Worm (Caenorhabditis elegans) whole organism, young adult: Measurements from ENCODE around the gene T13A10.2.
"Not testable (repeated sequence)": the region's sequence is repeated elsewhere in the genome, so short reads cannot be mapped to it uniquely, and the experiment has no call there.

Source experiments
- B0035.1 ChIP-seq: sonication (generic microtip); optimal IDR thresholded peaks from 2 replicates; lab custom pipeline; 2016; ENCODE audit warnings: missing genetic modification characterization, mild to moderate bottlenecking, missing compliant biosample characterization, missing genotype, missing genetic modification reagents
- B0336.3 ChIP-seq: fragments of 200-800 bp; sonication (Bioruptor generic); IDR thresholded peaks from 2 replicates; pipeline ENCODE4 v1.3.6; 2022; ENCODE audit warnings: missing genetic modification characterization, missing compliant biosample characterization
- D2030.7 ChIP-seq: fragments of 200-800 bp; sonication (Bioruptor generic); IDR thresholded peaks from 2 replicates; pipeline ENCODE4 v1.3.6; 2022; ENCODE audit warnings: missing genetic modification reagents, missing genetic modification characterization, missing compliant biosample characterization
- F10E7.11 ChIP-seq: sonication (generic microtip); optimal IDR thresholded peaks from 2 replicates; lab custom pipeline; 2017; ENCODE audit warnings: mild to moderate bottlenecking, missing genetic modification characterization, moderate library complexity, missing compliant biosample characterization
- F23B12.7 ChIP-seq: sonication (generic microtip); optimal IDR thresholded peaks from 2 replicates; lab custom pipeline; 2017; ENCODE audit warnings: missing genetic modification characterization, mild to moderate bottlenecking, missing compliant biosample characterization, antibody characterized with exemption, moderate library complexity; ENCODE audit not compliant: insufficient read depth
- F33H1.4 ChIP-seq: fragments of 200-800 bp; sonication (Bioruptor generic); IDR thresholded peaks from 2 replicates; pipeline ENCODE4 v1.3.6; 2022; ENCODE audit warnings: missing genetic modification reagents, missing genetic modification characterization, missing compliant biosample characterization
- F37B4.10 ChIP-seq: fragments of 200-800 bp; sonication (Bioruptor generic); IDR thresholded peaks from 2 replicates; pipeline ENCODE4 v1.3.6; 2022; ENCODE audit warnings: missing genetic modification characterization, missing compliant biosample characterization
- F49E8.2 ChIP-seq: sonication (generic microtip); optimal IDR thresholded peaks from 3 replicates; lab custom pipeline; 2017; ENCODE audit warnings: missing genetic modification characterization, mild to moderate bottlenecking, missing compliant biosample characterization, antibody characterized with exemption, moderate library complexity; ENCODE audit not compliant: insufficient read depth
- T07F8.4 ChIP-seq: sonication (generic microtip); optimal IDR thresholded peaks from 2 replicates; lab custom pipeline; 2016; ENCODE audit warnings: mild to moderate bottlenecking, missing genetic modification characterization, moderate library complexity, missing compliant biosample characterization
- Y53G8AR.9 ChIP-seq: fragments of 200-800 bp; sonication (Bioruptor generic); conservative IDR thresholded peaks from 2 replicates; pipeline ENCODE4 v1.3.6; 2022; ENCODE audit warnings: missing genetic modification reagents, missing genetic modification characterization, missing compliant biosample characterization
- atf-7 ChIP-seq: sonication (generic microtip); optimal IDR thresholded peaks from 2 replicates; lab custom pipeline; 2017; ENCODE audit warnings: mild to moderate bottlenecking, missing genetic modification characterization, missing compliant biosample characterization
- attf-3 ChIP-seq: fragments of 200-800 bp; sonication (Bioruptor generic); conservative IDR thresholded peaks from 2 replicates; pipeline ENCODE4 v1.3.6; 2022; ENCODE audit warnings: missing genetic modification reagents, missing genetic modification characterization, missing compliant biosample characterization
- attf-5 ChIP-seq: fragments of 200-800 bp; sonication (Bioruptor generic); optimal IDR thresholded peaks from 2 replicates; lab custom pipeline; 2018; ENCODE audit warnings: mild to moderate bottlenecking, missing genetic modification characterization, missing compliant biosample characterization
- attf-6 ChIP-seq: fragments of 200-800 bp; sonication (Bioruptor generic); IDR thresholded peaks from 2 replicates; pipeline ENCODE4 v1.3.6; 2022; ENCODE audit warnings: missing genetic modification reagents, missing genetic modification characterization, missing compliant biosample characterization
- ccch-3 ChIP-seq: fragments of 200-800 bp; sonication (Bioruptor generic); optimal IDR thresholded peaks from 2 replicates; lab custom pipeline; 2018; ENCODE audit warnings: mild to moderate bottlenecking, missing genetic modification characterization, missing compliant biosample characterization
- cebp-1 ChIP-seq, 2 experiments: fragments of 200-800 bp in 1 of 2; sonication (Bioruptor generic) in 1 of 2; sonication (generic microtip) in 1 of 2; IDR thresholded peaks in 1 of 2; optimal IDR thresholded peaks in 1 of 2; 2 replicates each; pipeline versions ENCODE4 v1.3.6 to Lab custom; 2017 to 2022; ENCODE audit warnings: missing compliant biosample characterization in 2 of 2, missing genetic modification characterization in 2 of 2, mild to moderate bottlenecking in 1 of 2, missing genetic modification reagents in 1 of 2, moderate library complexity in 1 of 2
- ceh-27 ChIP-seq: fragments of 200-800 bp; sonication (Bioruptor generic); optimal IDR thresholded peaks from 2 replicates; lab custom pipeline; 2018; ENCODE audit warnings: mild to moderate bottlenecking, missing genetic modification characterization, moderate library complexity, missing compliant biosample characterization
- ceh-79 ChIP-seq: sonication (generic microtip); optimal IDR thresholded peaks from 2 replicates; lab custom pipeline; 2017; ENCODE audit warnings: mild to moderate bottlenecking, missing genetic modification characterization, missing compliant biosample characterization
- die-1 ChIP-seq: sonication (generic microtip); optimal IDR thresholded peaks from 2 replicates; lab custom pipeline; 2016; ENCODE audit warnings: missing genotype, mild to moderate bottlenecking, missing genetic modification characterization, missing compliant biosample characterization
- efl-1 ChIP-seq: fragments of 150-350 bp; optimal IDR thresholded peaks from 2 replicates; lab custom pipeline; 2014; ENCODE audit warnings: missing biosample characterization, missing genetic modification reagents, missing genetic modification characterization
- egrh-3 ChIP-seq: fragments of 200-800 bp; sonication (Bioruptor generic); IDR thresholded peaks from 2 replicates; pipeline ENCODE4 v1.3.6; 2022; ENCODE audit warnings: missing genetic modification reagents, missing genetic modification characterization, missing compliant biosample characterization
- fkh-3 ChIP-seq: sonication (generic microtip); optimal IDR thresholded peaks from 2 replicates; lab custom pipeline; 2016; ENCODE audit warnings: mild to moderate bottlenecking, missing genetic modification characterization, missing compliant biosample characterization
- hmg-20 ChIP-seq: fragments of 200-800 bp; sonication (Bioruptor generic); IDR thresholded peaks from 2 replicates; pipeline ENCODE4 v1.3.6; 2022; ENCODE audit warnings: missing genetic modification reagents, missing genetic modification characterization, missing compliant biosample characterization
- hsf-1 ChIP-seq: fragments of 200-800 bp; sonication (Bioruptor generic); IDR thresholded peaks from 2 replicates; pipeline ENCODE4 v1.3.6; 2022; ENCODE audit warnings: missing genetic modification reagents, missing genetic modification characterization, missing compliant biosample characterization
- lag-1 ChIP-seq: fragments of 200-800 bp; sonication (Bioruptor generic); IDR thresholded peaks from 2 replicates; pipeline ENCODE4 v1.3.6; 2022; ENCODE audit warnings: missing genetic modification reagents, missing genetic modification characterization, missing compliant biosample characterization
- lin-35 ChIP-seq, 3 experiments: fragments of 150-350 bp in 2 of 3; sonication (generic microtip) in 1 of 3; optimal IDR thresholded peaks; 2 replicates each; lab custom pipeline; 2014 to 2018; ENCODE audit warnings: missing biosample characterization in 3 of 3, missing genetic modification characterization in 3 of 3, missing genetic modification reagents in 3 of 3
- lin-54 ChIP-seq: fragments of 200-800 bp; sonication (Bioruptor generic); optimal IDR thresholded peaks from 2 replicates; lab custom pipeline; 2018; ENCODE audit warnings: mild to moderate bottlenecking, missing genetic modification characterization, missing compliant biosample characterization
- lir-1 ChIP-seq: fragments of 200-800 bp; sonication (Bioruptor generic); conservative IDR thresholded peaks from 2 replicates; pipeline ENCODE4 v1.3.6; 2022; ENCODE audit warnings: missing genetic modification reagents, missing genetic modification characterization, missing compliant biosample characterization
- madf-3 ChIP-seq: fragments of 200-800 bp; sonication (Bioruptor generic); IDR thresholded peaks from 2 replicates; pipeline ENCODE4 v1.3.6; 2022; ENCODE audit warnings: missing genetic modification reagents, missing genetic modification characterization, missing compliant biosample characterization
- madf-8 ChIP-seq: fragments of 200-800 bp; sonication (Bioruptor generic); conservative IDR thresholded peaks from 2 replicates; pipeline ENCODE4 v1.3.6; 2022; ENCODE audit warnings: missing genetic modification reagents, missing genetic modification characterization, missing compliant biosample characterization
- nhr-179 ChIP-seq: sonication (generic microtip); optimal IDR thresholded peaks from 2 replicates; lab custom pipeline; 2016; ENCODE audit warnings: mild to moderate bottlenecking, missing genetic modification characterization, missing compliant biosample characterization
- rec-8 ChIP-seq, 2 experiments: sonication (generic microtip); optimal IDR thresholded peaks; 2 replicates each; lab custom pipeline; 2016; ENCODE audit warnings: mild to moderate bottlenecking in 2 of 2, missing genetic modification characterization in 2 of 2, missing genetic modification reagents in 2 of 2, missing genotype in 2 of 2, missing biosample characterization in 1 of 2, missing compliant biosample characterization in 1 of 2, moderate library complexity in 1 of 2
- snpc-1.1 ChIP-seq: sonication (generic microtip); optimal IDR thresholded peaks from 2 replicates; lab custom pipeline; 2017; ENCODE audit warnings: missing genetic modification characterization, mild to moderate bottlenecking, missing compliant biosample characterization, antibody characterized with exemption, moderate library complexity, missing genotype, missing genetic modification reagents; ENCODE audit not compliant: insufficient read depth
- snpc-1.3 ChIP-seq: sonication (generic microtip); optimal IDR thresholded peaks from 2 replicates; lab custom pipeline; 2017; ENCODE audit warnings: missing genetic modification characterization, mild to moderate bottlenecking, missing compliant biosample characterization, antibody characterized with exemption, moderate library complexity, missing genotype, missing genetic modification reagents; ENCODE audit not compliant: insufficient read depth
- snpc-4 ChIP-seq, 5 experiments: fragments of 150-350 bp in 1 of 5; sonication (generic microtip) in 4 of 5; optimal IDR thresholded peaks; 2 replicates each; lab custom pipeline; 2014 to 2018; ENCODE audit warnings: missing genetic modification characterization in 5 of 5, missing biosample characterization in 3 of 5, antibody characterized with exemption in 2 of 5, mild to moderate bottlenecking in 2 of 5, missing compliant biosample characterization in 2 of 5, missing genotype in 2 of 5, moderate library complexity in 2 of 5, missing genetic modification reagents in 1 of 5
- somi-1 ChIP-seq: fragments of 200-800 bp; sonication (Bioruptor generic); optimal IDR thresholded peaks from 2 replicates; lab custom pipeline; 2018; ENCODE audit warnings: mild to moderate bottlenecking, missing genetic modification characterization, missing compliant biosample characterization
- tbp1 ChIP-seq: fragments of 200-800 bp; sonication (Bioruptor generic); optimal IDR thresholded peaks from 2 replicates; lab custom pipeline; 2018; ENCODE audit warnings: mild to moderate bottlenecking, missing genetic modification characterization, missing compliant biosample characterization
- tlf-1 ChIP-seq: fragments of 200-800 bp; sonication (Bioruptor generic); optimal IDR thresholded peaks from 2 replicates; lab custom pipeline; 2018; ENCODE audit warnings: mild to moderate bottlenecking, missing genetic modification characterization, missing compliant biosample characterization
- xnd-1 ChIP-seq: sonication (generic microtip); optimal IDR thresholded peaks from 2 replicates; lab custom pipeline; 2016; ENCODE audit warnings: missing genotype, missing genetic modification reagents, missing genetic modification characterization, missing compliant biosample characterization
- zfh-2 ChIP-seq: fragments of 200-800 bp; sonication (Bioruptor generic); conservative IDR thresholded peaks from 2 replicates; pipeline ENCODE4 v1.3.6; 2022; ENCODE audit warnings: missing genetic modification reagents, missing genetic modification characterization, missing compliant biosample characterization
- zim-3 ChIP-seq: sonication (generic microtip); optimal IDR thresholded peaks from 2 replicates; lab custom pipeline; 2017; ENCODE audit warnings: mild to moderate bottlenecking, missing genetic modification characterization, moderate library complexity, missing compliant biosample characterization
- ztf-28 ChIP-seq: fragments of 200-800 bp; sonication (Bioruptor generic); IDR thresholded peaks from 2 replicates; pipeline ENCODE4 v1.3.6; 2022; ENCODE audit warnings: missing genetic modification reagents, missing genetic modification characterization, missing compliant biosample characterization
- ztf-3 ChIP-seq: fragments of 200-800 bp; sonication (Bioruptor generic); optimal IDR thresholded peaks from 2 replicates; lab custom pipeline; 2018; ENCODE audit warnings: mild to moderate bottlenecking, missing genetic modification characterization, missing compliant biosample characterization

T13A10.2 gene

DNA sequence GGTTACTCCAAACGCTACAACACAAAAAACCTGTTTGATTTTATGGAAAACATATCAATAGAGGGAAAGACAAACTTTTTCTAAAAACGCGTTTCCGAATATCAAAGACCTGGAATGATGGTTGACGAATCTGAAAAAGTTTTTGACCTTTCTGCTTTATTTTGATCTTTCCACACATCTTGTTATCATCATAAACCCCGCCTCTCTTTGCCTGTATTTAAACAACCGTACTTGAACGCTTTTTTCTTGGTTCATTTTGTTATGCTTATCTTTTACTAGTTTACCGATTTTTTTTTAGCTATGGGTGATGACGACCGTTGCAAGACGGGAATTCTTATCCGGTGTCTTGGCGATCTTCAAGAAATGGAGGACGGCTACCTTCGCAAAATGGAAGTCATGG is at the start of gene T13A10.2:
Gene T13A10.2 (plus strand): TSS at position 301 of the 400 bp plus-strand sequence.
- not testable (repeated sequence) for TF ChIP-seq madf-3 (GFP tag; lab: Robert Waterston, UW); B0035.1; egrh-3 (GFP tag; lab: Robert Waterston, UW)

DNA sequence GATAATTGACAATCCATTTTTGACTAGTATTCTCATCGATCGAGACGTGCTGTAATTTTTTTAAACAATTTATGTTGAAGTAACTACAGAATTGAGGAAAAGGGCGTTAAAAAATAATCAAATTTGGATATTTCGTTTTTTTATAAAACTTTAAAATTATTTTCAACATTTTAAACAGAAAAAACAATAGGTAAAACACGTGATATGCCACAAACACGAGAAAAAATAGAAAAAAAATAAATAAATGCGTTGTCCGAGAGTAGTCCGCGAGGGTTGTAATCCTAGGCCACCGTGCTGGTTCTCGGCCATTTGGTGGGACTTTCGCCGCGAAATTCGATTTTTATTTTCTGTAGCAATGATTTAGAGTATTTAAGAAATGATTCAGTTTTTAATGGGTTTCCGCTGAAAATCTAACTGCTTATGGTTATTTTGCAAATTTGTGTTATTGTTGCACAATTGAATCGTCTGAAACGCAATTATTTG is 46.8 kb upstream of the T13A10.2 start, which contains the start of gene C49A9.10:
Gene C49A9.10 (minus strand): TSS at position 51 of the 483 bp plus-strand sequence.
- peak; percentile 65 for TF ChIP-seq hmg-20
- TF ChIP-seq fkh-3 = no peak
- no peak for TF ChIP-seq B0336.3
- TF ChIP-seq T07F8.4 (tag; lab: Kevin White, UChicago) = peak; percentile 2
- peak; percentile 52 for TF ChIP-seq F23B12.7 (tag; lab: Kevin White, UChicago)
- TF ChIP-seq attf-5 = peak; percentile 49
- 0 out of 2 replicates have a peak, but pooled peaks have one; percentile 9 for TF ChIP-seq cebp-1 (GFP tag; IDR thresholded peaks at IDR 0.05; lab: Robert Waterston, UW)
- TF ChIP-seq cebp-1 (tag; optimal IDR thresholded peaks at IDR 0.05; lab: Kevin White, UChicago) = no peak
- TF ChIP-seq nhr-179 = no peak
- TF ChIP-seq F33H1.4 = peak; percentile 60
- TF ChIP-seq ztf-3 (GFP tag; lab: Kevin White, UChicago) = no peak
- TF ChIP-seq madf-8 (GFP tag; lab: Robert Waterston, UW) = peak; percentile 31; the same call in 1 of the 2 replicates
- TF ChIP-seq lin-35 (GFP tag; optimal IDR thresholded peaks at IDR 0.05; lab: Kevin White, UChicago) = peak in 2 of 3 experiments; percentile 45 to 93
- TF ChIP-seq lir-1 (GFP tag; lab: Robert Waterston, UW) = peak; percentile 72
- peak; percentile 57; the same call in 1 of the 2 replicates for TF ChIP-seq attf-6
- TF ChIP-seq tlf-1 (GFP tag; lab: Kevin White, UChicago) = peak; percentile 68
- peak; percentile 83 for TF ChIP-seq ztf-28 (GFP tag; lab: Robert Waterston, UW)
- TF ChIP-seq tbp1 (GFP tag; lab: Kevin White, UChicago) = peak; percentile 66
- TF ChIP-seq atf-7 (tag; lab: Kevin White, UChicago) = peak; percentile 53
- no peak for TF ChIP-seq zfh-2
- no peak for TF ChIP-seq F37B4.10 (GFP tag; lab: Robert Waterston, UW)
- TF ChIP-seq F10E7.11 (tag; lab: Kevin White, UChicago) = peak; percentile 49
- TF ChIP-seq zim-3 = no peak
- peak; percentile 20 for TF ChIP-seq somi-1 (GFP tag; lab: Kevin White, UChicago)
- no peak for TF ChIP-seq snpc-1.3 (tag; lab: Kevin White, UChicago)
- no peak for TF ChIP-seq die-1
- TF ChIP-seq efl-1 (GFP tag; lab: Kevin White, UChicago) = peak; percentile 77
- peak; percentile 22 to 89 for TF ChIP-seq rec-8 (tag; optimal IDR thresholded peaks at IDR 0.05; lab: Kevin White, UChicago)
- TF ChIP-seq D2030.7 = peak; percentile 45; the same call in 1 of the 2 replicates
- 0 out of 2 replicates have a peak, but pooled peaks have one; percentile 34 for TF ChIP-seq hsf-1 (GFP tag; lab: Robert Waterston, UW)
- TF ChIP-seq lin-54 (GFP tag; lab: Kevin White, UChicago) = peak; percentile 91
- TF ChIP-seq ceh-27 = peak; percentile 89
- no peak for TF ChIP-seq ccch-3 (GFP tag; lab: Kevin White, UChicago)
- no peak for TF ChIP-seq lag-1 (GFP tag; lab: Robert Waterston, UW)
- TF ChIP-seq snpc-1.1 (tag; lab: Kevin White, UChicago) = no peak
- peak; percentile 51; the same call in 1 of the 2 replicates for TF ChIP-seq attf-3 (GFP tag; lab: Robert Waterston, UW)
- TF ChIP-seq xnd-1 (tag; lab: Kevin White, UChicago) = peak; percentile 35
- TF ChIP-seq snpc-4 (GFP tag; optimal IDR thresholded peaks at IDR 0.05; lab: Kevin White, UChicago) = peak; percentile 81
- TF ChIP-seq snpc-4 (tag; optimal IDR thresholded peaks at IDR 0.05; lab: Kevin White, UChicago) = peak; percentile 54 to 92 (median 88)
- TF ChIP-seq ceh-79 = no peak
- 0 out of 2 replicates have a peak, but pooled peaks have one; percentile 49 for TF ChIP-seq Y53G8AR.9 (GFP tag; lab: Robert Waterston, UW)
- peak; percentile 48 for TF ChIP-seq F49E8.2 (tag; lab: Kevin White, UChicago)
